Worm (Caenorhabditis elegans) whole organism, L1 larva: Measurements from ENCODE around the gene best-16.

ENCODE experiments used
- C16A3.4 ChIP-seq: fragments of 150-350 bp; optimal IDR thresholded peaks from 2 replicates; lab custom pipeline; 2014; ENCODE audit warnings: missing biosample characterization, missing genetic modification characterization
- aly-2 ChIP-seq: fragments of 150-350 bp; optimal IDR thresholded peaks from 2 replicates; lab custom pipeline; 2014; ENCODE audit warnings: missing biosample characterization, missing genetic modification characterization
- ama-1 ChIP-seq: fragments of 150-350 bp; optimal IDR thresholded peaks from 2 replicates; lab custom pipeline; 2014
- blmp-1 ChIP-seq: fragments of 150-350 bp; optimal IDR thresholded peaks from 2 replicates; lab custom pipeline; 2014; ENCODE audit warnings: missing biosample characterization, missing genetic modification characterization
- ceh-88 ChIP-seq: fragments of 200-800 bp; sonication (Bioruptor generic); IDR thresholded peaks from 2 replicates; pipeline ENCODE4 v1.3.6; 2022; ENCODE audit warnings: missing genetic modification characterization, missing compliant biosample characterization
- ces-1 ChIP-seq: fragments of 150-350 bp; optimal IDR thresholded peaks from 2 replicates; lab custom pipeline; 2014; ENCODE audit warnings: missing biosample characterization, missing genetic modification reagents, missing genetic modification characterization
- dpl-1 ChIP-seq, 3 experiments: fragments of 150-350 bp in 2 of 3; sonication (generic microtip) in 1 of 3; optimal IDR thresholded peaks; 2 replicates each; lab custom pipeline; 2014 to 2017; ENCODE audit warnings: missing biosample characterization in 3 of 3, missing genetic modification characterization in 3 of 3, missing genetic modification reagents in 3 of 3
- dsc-1 ChIP-seq: sonication (generic microtip); optimal IDR thresholded peaks from 2 replicates; lab custom pipeline; 2016; ENCODE audit warnings: mild to moderate bottlenecking, missing genetic modification characterization, missing compliant biosample characterization
- efl-1 ChIP-seq, 4 experiments: fragments of 150-350 bp; optimal IDR thresholded peaks in 3 of 4; peaks in 1 of 4; 1 replicate in 1 of 4; 2 replicates in 3 of 4; lab custom pipeline; 2014; ENCODE audit warnings: missing biosample characterization in 2 of 4, missing genetic modification characterization in 2 of 4, missing genetic modification reagents in 2 of 4
- elt-2 ChIP-seq: sonication (generic microtip); optimal IDR thresholded peaks from 2 replicates; lab custom pipeline; 2016; ENCODE audit warnings: missing genetic modification characterization, mild to moderate bottlenecking, inconsistent platforms, missing compliant biosample characterization, missing genetic modification reagents
- elt-3 ChIP-seq, 6 experiments: fragments of 150-350 bp in 1 of 6; sonication (generic microtip); optimal IDR thresholded peaks; 2 replicates each; lab custom pipeline; 2017 to 2018; ENCODE audit warnings: missing biosample characterization in 6 of 6, missing genetic modification characterization in 6 of 6, inconsistent platforms in 1 of 6
- fkh-10 ChIP-seq: sonication (generic microtip); optimal IDR thresholded peaks from 2 replicates; lab custom pipeline; 2017; ENCODE audit warnings: missing biosample characterization, missing genetic modification reagents, missing genetic modification characterization
- irx-1 ChIP-seq: sonication (generic microtip); optimal IDR thresholded peaks from 2 replicates; lab custom pipeline; 2016; ENCODE audit warnings: missing genetic modification characterization, missing compliant biosample characterization
- isw-1 ChIP-seq: fragments of 200-800 bp; sonication (Bioruptor generic); IDR thresholded peaks from 2 replicates; pipeline ENCODE4 v1.3.6; 2022; ENCODE audit warnings: missing genetic modification characterization, missing compliant biosample characterization
- jun-1 ChIP-seq: fragments of 150-350 bp; optimal IDR thresholded peaks from 2 replicates; lab custom pipeline; 2014; ENCODE audit warnings: missing biosample characterization, missing genetic modification reagents, missing genetic modification characterization
- lin-13 ChIP-seq: fragments of 150-350 bp; optimal IDR thresholded peaks from 2 replicates; lab custom pipeline; 2014; ENCODE audit warnings: missing biosample characterization, missing genetic modification reagents, missing genetic modification characterization
- lin-14 ChIP-seq: fragments of 200-800 bp; sonication (Bioruptor generic); optimal IDR thresholded peaks from 2 replicates; lab custom pipeline; 2018; ENCODE audit warnings: mild to moderate bottlenecking, missing genetic modification characterization, moderate library complexity, missing compliant biosample characterization
- lin-35 ChIP-seq, 2 experiments: fragments of 150-350 bp; optimal IDR thresholded peaks; 2 replicates each; lab custom pipeline; 2014; ENCODE audit warnings: missing biosample characterization in 2 of 2, missing genetic modification characterization in 2 of 2, missing genetic modification reagents in 2 of 2
- lir-3 ChIP-seq: sonication (generic microtip); optimal IDR thresholded peaks from 2 replicates; lab custom pipeline; 2016; ENCODE audit warnings: mild to moderate bottlenecking, missing genetic modification characterization, moderate library complexity, missing compliant biosample characterization; ENCODE audit not compliant: poor library complexity
- mab-9 ChIP-seq: fragments of 200-800 bp; sonication (Bioruptor generic); IDR thresholded peaks from 2 replicates; pipeline ENCODE4 v1.3.6; 2022; ENCODE audit warnings: missing genetic modification reagents, missing genetic modification characterization, missing compliant biosample characterization
- nhr-11 ChIP-seq: fragments of 150-350 bp; optimal IDR thresholded peaks from 2 replicates; lab custom pipeline; 2014; ENCODE audit warnings: missing biosample characterization, missing genetic modification characterization
- nhr-19 ChIP-seq: fragments of 200-800 bp; sonication (Bioruptor generic); conservative IDR thresholded peaks from 2 replicates; pipeline ENCODE4 v1.3.6; 2022; ENCODE audit warnings: missing genetic modification characterization, missing compliant biosample characterization
- nhr-20 ChIP-seq: sonication (generic microtip); optimal IDR thresholded peaks from 2 replicates; lab custom pipeline; 2016; ENCODE audit warnings: mild to moderate bottlenecking, missing genetic modification characterization, missing compliant biosample characterization
- nhr-47 ChIP-seq: sonication (generic microtip); optimal IDR thresholded peaks from 2 replicates; lab custom pipeline; 2016; ENCODE audit warnings: mild to moderate bottlenecking, missing genetic modification characterization, moderate library complexity, missing compliant biosample characterization
- nhr-71 ChIP-seq: sonication (generic microtip); optimal IDR thresholded peaks from 2 replicates; lab custom pipeline; 2016; ENCODE audit warnings: mild to moderate bottlenecking, missing genetic modification characterization, moderate library complexity, missing compliant biosample characterization
- nhr-77 ChIP-seq: fragments of 150-350 bp; optimal IDR thresholded peaks from 2 replicates; lab custom pipeline; 2014; ENCODE audit warnings: missing biosample characterization, missing genetic modification characterization
- nhr-84 ChIP-seq: sonication (generic microtip); optimal IDR thresholded peaks from 2 replicates; lab custom pipeline; 2017; ENCODE audit warnings: missing biosample characterization, missing genetic modification characterization
- nhr-85 ChIP-seq: sonication (generic microtip); peaks from one replicate; lab custom pipeline; 2016; ENCODE audit warnings: missing genetic modification characterization, inconsistent platforms, missing compliant biosample characterization
- nhr-90 ChIP-seq: sonication (generic microtip); optimal IDR thresholded peaks from 2 replicates; lab custom pipeline; 2016; ENCODE audit warnings: mild to moderate bottlenecking, missing genetic modification characterization, missing compliant biosample characterization; ENCODE audit not compliant: poor library complexity
- pqm-1 ChIP-seq: sonication (generic microtip); optimal IDR thresholded peaks from 3 replicates; lab custom pipeline; 2017; ENCODE audit warnings: missing biosample characterization, missing genetic modification characterization
- rnt-1 ChIP-seq: sonication (generic microtip); optimal IDR thresholded peaks from 2 replicates; lab custom pipeline; 2016; ENCODE audit warnings: mild to moderate bottlenecking, missing genetic modification characterization, moderate library complexity, missing compliant biosample characterization
- snpc-4 ChIP-seq: fragments of 150-350 bp; optimal IDR thresholded peaks from 2 replicates; lab custom pipeline; 2014; ENCODE audit warnings: missing biosample characterization, missing genetic modification characterization
- snu-23 ChIP-seq: sonication (generic microtip); optimal IDR thresholded peaks from 2 replicates; lab custom pipeline; 2016; ENCODE audit warnings: missing genetic modification characterization, missing compliant biosample characterization
- sox-4 ChIP-seq: sonication (generic microtip); optimal IDR thresholded peaks from 2 replicates; lab custom pipeline; 2016; ENCODE audit warnings: missing genetic modification characterization, missing compliant biosample characterization
- sup-37 ChIP-seq: fragments of 200-800 bp; sonication (Bioruptor generic); optimal IDR thresholded peaks from 2 replicates; lab custom pipeline; 2018; ENCODE audit warnings: mild to moderate bottlenecking, missing genetic modification characterization, missing compliant biosample characterization
- tbx-2 ChIP-seq: sonication (generic microtip); optimal IDR thresholded peaks from 2 replicates; lab custom pipeline; 2016; ENCODE audit warnings: missing genetic modification characterization, missing compliant biosample characterization
- tlp-1 ChIP-seq: fragments of 150-350 bp; optimal IDR thresholded peaks from 2 replicates; lab custom pipeline; 2014; ENCODE audit warnings: missing biosample characterization, missing genetic modification characterization
- unc-30 ChIP-seq: sonication (generic microtip); optimal IDR thresholded peaks from 2 replicates; lab custom pipeline; 2017; ENCODE audit warnings: missing biosample characterization, missing genetic modification characterization
- unc-62 ChIP-seq: fragments of 150-350 bp; optimal IDR thresholded peaks from 2 replicates; lab custom pipeline; 2014; ENCODE audit warnings: missing biosample characterization, missing genetic modification reagents, missing genetic modification characterization
- vab-15 ChIP-seq: sonication (generic microtip); optimal IDR thresholded peaks from 2 replicates; lab custom pipeline; 2017; ENCODE audit warnings: missing genotype, mild to moderate bottlenecking, missing genetic modification characterization, missing compliant biosample characterization
- zip-4 ChIP-seq: fragments of 200-800 bp; sonication (Bioruptor generic); optimal IDR thresholded peaks from 2 replicates; lab custom pipeline; 2018; ENCODE audit warnings: mild to moderate bottlenecking, missing genetic modification characterization, moderate library complexity, missing compliant biosample characterization
- ztf-11 ChIP-seq, 2 experiments: sonication (generic microtip); optimal IDR thresholded peaks; 2 replicates each; lab custom pipeline; 2016 to 2017; ENCODE audit warnings: missing genetic modification characterization in 2 of 2, missing biosample characterization in 1 of 2, missing compliant biosample characterization in 1 of 2

best-16 gene

DNA sequence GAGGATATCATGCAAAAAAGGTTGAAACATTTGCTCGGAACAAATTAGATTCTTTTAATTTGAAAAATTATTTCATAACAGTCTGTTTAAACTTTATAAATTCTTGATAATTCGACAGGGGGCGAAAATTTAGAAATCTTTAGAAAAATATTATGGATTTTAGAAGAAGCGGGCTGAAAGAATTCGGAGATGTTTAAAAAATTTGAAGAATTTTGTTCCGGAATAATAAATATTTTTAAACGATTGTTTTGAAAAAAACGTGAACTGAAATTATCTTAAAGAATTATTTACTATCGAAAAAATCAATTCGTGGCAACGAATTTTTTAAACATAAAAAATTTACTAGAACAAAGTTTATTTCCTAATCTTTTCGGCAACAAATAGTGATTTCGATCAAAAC is 8.1 kb upstream of the best-16 start, which contains the start of gene R13A1.3 (continued):
- TF ChIP-seq nhr-90 (tag; lab: Kevin White, UChicago), result no peak
- TF ChIP-seq unc-62, result no peak

DNA sequence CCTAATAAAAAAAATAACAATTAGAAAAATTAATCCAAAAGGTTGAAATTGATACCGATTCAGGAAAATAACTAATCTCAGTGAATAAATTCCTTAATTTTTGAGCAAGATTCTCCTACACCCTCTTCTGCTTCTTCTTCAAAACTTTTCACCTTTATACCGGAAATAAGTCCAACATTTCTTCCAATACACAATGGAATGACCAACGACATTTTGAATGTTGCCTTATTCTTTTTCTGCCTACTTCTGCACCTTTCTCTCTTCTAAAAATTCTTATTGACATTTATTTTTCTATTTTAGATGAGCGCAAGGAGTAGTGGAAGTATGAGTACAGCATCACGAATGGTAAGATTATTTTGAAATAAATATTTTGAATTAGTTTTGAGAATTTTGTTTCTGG is 1.2 kb upstream of the best-16 start, which contains the start of gene unc-8:
Gene unc-8 (plus strand): TSS at position 301 of the 400 bp plus-strand sequence.
- TF ChIP-seq sox-4 (tag; lab: Kevin White, UChicago) (no peak), lir-3 (tag; lab: Kevin White, UChicago) (no peak), tlp-1 (no peak), irx-1 (tag; lab: Kevin White, UChicago) (no peak), nhr-90 (tag; lab: Kevin White, UChicago) (no peak), nhr-20 (tag; lab: Kevin White, UChicago) (no peak), vab-15 (no peak), zip-4 (no peak), lin-13 (no peak), isw-1 (GFP tag; lab: Robert Waterston, UW) (no peak), lin-35 (GFP tag; optimal IDR thresholded peaks at IDR 0.05; lab: Kevin White, UChicago) (no peak), nhr-85 (no peak)

DNA sequence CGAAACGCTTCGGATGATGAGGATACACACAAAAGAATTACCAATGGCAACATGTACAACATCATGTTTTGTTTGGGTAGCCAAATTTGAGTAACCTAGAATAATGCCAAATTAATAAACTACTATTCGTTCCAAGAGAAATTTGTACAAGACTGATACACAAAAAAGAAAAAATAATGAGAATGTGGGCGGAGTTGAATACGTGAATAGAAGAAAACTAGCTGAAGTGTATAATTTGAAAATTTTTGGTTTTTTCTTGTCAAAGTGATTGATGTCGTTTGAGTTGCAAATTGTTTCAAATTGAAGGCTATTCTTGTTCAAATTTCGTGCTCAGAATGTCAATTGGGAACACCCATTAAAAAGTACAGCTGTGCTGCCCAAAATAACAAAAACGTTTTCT is 3.9 kb downstream of the best-16 start, which contains the start of gene R13A1.5:
Gene R13A1.5 (minus strand): TSS at position 101 of the 400 bp plus-strand sequence.
- no peak for TF ChIP-seq ztf-11 (tag; optimal IDR thresholded peaks at IDR 0.05; lab: Kevin White, UChicago)
- no peak for TF ChIP-seq tlp-1
- TF ChIP-seq nhr-47, result no peak
- no peak for TF ChIP-seq dpl-1 (GFP tag; optimal IDR thresholded peaks at IDR 0.05; lab: Kevin White, UChicago)
- no peak for TF ChIP-seq aly-2
- TF ChIP-seq elt-3 (tag; optimal IDR thresholded peaks at IDR 0.05; lab: Kevin White, UChicago), result no peak
- TF ChIP-seq efl-1 (optimal IDR thresholded peaks at IDR 0.05; lab: Kevin White, UChicago), result no peak
- TF ChIP-seq efl-1 (GFP tag; optimal IDR thresholded peaks at IDR 0.05 in 1 of 2; lab: Kevin White, UChicago), result peak in 1 of 2 experiments; percentile 67

DNA sequence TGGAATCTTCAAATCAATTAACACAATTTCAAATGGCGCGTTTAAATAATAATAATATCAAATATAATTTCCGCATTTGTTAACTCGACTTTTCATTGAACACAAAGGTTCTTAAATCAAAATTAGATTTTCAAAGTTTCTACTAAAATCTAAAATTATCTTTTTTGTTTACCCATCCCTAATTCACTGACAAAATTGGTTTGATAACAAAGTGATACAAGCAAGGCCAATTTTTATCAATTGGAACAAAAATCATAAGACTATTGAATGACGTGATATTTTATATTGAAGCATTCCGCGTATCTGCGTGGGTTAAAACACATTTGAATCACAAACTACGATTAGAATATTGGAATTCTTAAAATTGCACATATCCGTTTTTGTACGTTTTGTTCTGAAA is 5.2 kb downstream of the best-16 start:
- TF ChIP-seq nhr-90 (tag; lab: Kevin White, UChicago), result peak; percentile 27
- TF ChIP-seq pqm-1 (tag; lab: Kevin White, UChicago), result no peak
- TF ChIP-seq nhr-84, result no peak
- TF ChIP-seq jun-1 (tag; lab: Kevin White, UChicago), result peak; percentile 49
- TF ChIP-seq ces-1, result no peak
- TF ChIP-seq nhr-20 (tag; lab: Kevin White, UChicago), result peak; percentile 38
- no peak for TF ChIP-seq tbx-2
- peak in 1 of 2 experiments; percentile 28 for TF ChIP-seq lin-35 (GFP tag; optimal IDR thresholded peaks at IDR 0.05; lab: Kevin White, UChicago)
- TF ChIP-seq nhr-71 (tag; lab: Kevin White, UChicago), result peak; percentile 69
- no peak for TF ChIP-seq unc-62
- TF ChIP-seq elt-2 (tag; lab: Kevin White, UChicago), result peak; percentile 89
- peak; percentile 22 for TF ChIP-seq blmp-1 (tag; lab: Kevin White, UChicago)
- peak; percentile 56 for TF ChIP-seq lin-14
- no peak for TF ChIP-seq ama-1 (lab: Kevin White, UChicago)
- TF ChIP-seq elt-3 (tag; optimal IDR thresholded peaks at IDR 0.05; lab: Kevin White, UChicago), result peak in 3 of 6 experiments; percentile 6 to 73 (median 56)

DNA sequence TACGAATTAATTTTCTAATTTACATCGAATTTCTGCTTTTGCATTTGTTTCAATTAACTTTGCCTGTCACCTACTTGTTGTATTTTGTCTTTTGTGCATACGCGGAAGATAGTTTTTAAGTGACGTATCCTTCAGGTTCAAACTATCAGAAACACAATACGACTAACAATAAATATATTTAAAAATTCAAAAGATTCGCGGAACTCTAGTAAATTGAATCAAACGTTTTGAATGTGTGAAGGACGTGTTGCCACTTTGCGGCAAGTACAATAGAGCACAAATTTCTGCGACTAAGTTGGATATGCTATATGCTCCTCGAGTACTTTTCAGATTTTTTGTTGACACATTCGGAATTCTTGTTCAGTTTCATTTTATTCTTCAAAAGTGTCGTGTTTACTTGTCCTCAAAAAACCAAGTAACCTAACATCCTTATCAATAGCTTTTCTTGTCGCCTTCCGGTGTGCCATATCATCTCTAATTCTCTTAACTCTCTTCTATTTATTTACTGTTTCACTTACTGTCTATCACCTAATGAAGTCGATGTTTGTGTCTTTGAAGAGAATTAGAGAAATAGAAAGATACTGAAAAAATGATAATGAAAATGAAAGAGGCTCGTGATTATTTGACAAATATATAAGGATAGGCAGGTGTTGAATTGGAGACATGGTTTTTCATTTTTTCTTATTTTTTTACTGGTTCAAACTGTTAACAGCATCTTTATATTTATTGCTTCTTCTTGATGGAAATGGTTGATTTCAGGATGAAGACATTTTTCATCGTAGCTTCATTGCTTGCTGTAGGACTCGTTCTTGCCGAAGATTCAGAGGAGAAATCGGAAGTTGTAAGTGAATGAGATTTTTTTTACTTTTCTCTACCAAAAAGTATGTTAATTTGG is 6.9 kb downstream of the best-16 start, which contains the start of gene srlf-7:
Gene srlf-7 (plus strand): TSS at position 760 of the 895 bp plus-strand sequence.
- TF ChIP-seq rnt-1 (tag; lab: Kevin White, UChicago) (no peak), snpc-4 (no peak), fkh-10 (GFP tag; lab: Kevin White, UChicago) (peak; percentile 54), lin-13 (peak; percentile 9), dsc-1 (tag; lab: Kevin White, UChicago) (no peak), dpl-1 (GFP tag; optimal IDR thresholded peaks at IDR 0.05; lab: Kevin White, UChicago) (peak in 1 of 3 experiments; percentile 36), unc-30 (tag; lab: Kevin White, UChicago) (no peak), snu-23 (GFP tag; lab: Kevin White, UChicago) (peak; percentile 52), ama-1 (lab: Kevin White, UChicago) (no peak), sup-37 (no peak), C16A3.4 (tag; lab: Kevin White, UChicago) (peak; percentile 37), blmp-1 (tag; lab: Kevin White, UChicago) (peak; percentile 67), lin-14 (peak; percentile 81), nhr-71 (tag; lab: Kevin White, UChicago) (peak; percentile 78), ceh-88 (GFP tag; lab: Robert Waterston, UW) (no peak), nhr-77 (tag; lab: Kevin White, UChicago) (peak; percentile 58), nhr-19 (peak; percentile 40), tbx-2 (peak; percentile 58), nhr-11 (tag; lab: Kevin White, UChicago) (no peak), mab-9 (GFP tag; lab: Robert Waterston, UW) (no peak)
